Worm (Caenorhabditis elegans) whole organism, L2 larva: ENCODE results near the gene mmab-1.
A peak's percentile ranks its signal among the peaks of the same experiment; 100 is the strongest.

Experiments
- C34F6.9 ChIP-seq: fragments of 150-350 bp; optimal IDR thresholded peaks from 2 replicates; lab custom pipeline; 2014; ENCODE audit warnings: missing biosample characterization, missing genetic modification characterization
- F13H6.1 ChIP-seq: sonication (generic microtip); optimal IDR thresholded peaks from 2 replicates; lab custom pipeline; 2016; ENCODE audit warnings: missing genetic modification characterization, missing compliant biosample characterization
- R02D3.7 ChIP-seq: fragments of 150-350 bp; optimal IDR thresholded peaks from 2 replicates; lab custom pipeline; 2014; ENCODE audit warnings: missing biosample characterization, missing genetic modification characterization
- ZK546.5 ChIP-seq: sonication (generic microtip); optimal IDR thresholded peaks from 2 replicates; lab custom pipeline; 2017; ENCODE audit warnings: missing biosample characterization, missing genetic modification characterization
- alr-1 ChIP-seq: fragments of 150-350 bp; optimal IDR thresholded peaks from 2 replicates; lab custom pipeline; 2014; ENCODE audit warnings: missing biosample characterization, missing genetic modification characterization
- aly-2 ChIP-seq: fragments of 150-350 bp; optimal IDR thresholded peaks from 2 replicates; lab custom pipeline; 2014; ENCODE audit warnings: missing biosample characterization, missing genetic modification characterization
- ama-1 ChIP-seq: fragments of 150-350 bp; optimal IDR thresholded peaks from 2 replicates; lab custom pipeline; 2018; ENCODE audit warnings: inconsistent platforms
- blmp-1 ChIP-seq: sonication (generic microtip); optimal IDR thresholded peaks from 2 replicates; lab custom pipeline; 2017; ENCODE audit warnings: missing genetic modification characterization, mild to moderate bottlenecking, missing compliant biosample characterization, antibody characterized with exemption, moderate library complexity; ENCODE audit not compliant: insufficient read depth
- ceh-16 ChIP-seq: fragments of 150-350 bp; optimal IDR thresholded peaks from 2 replicates; lab custom pipeline; 2014; ENCODE audit warnings: missing biosample characterization, missing genetic modification characterization
- ceh-82 ChIP-seq: fragments of 150-350 bp; optimal IDR thresholded peaks from 2 replicates; lab custom pipeline; 2014; ENCODE audit warnings: missing biosample characterization, missing genetic modification characterization
- crh-2 ChIP-seq: sonication (generic microtip); optimal IDR thresholded peaks from 2 replicates; lab custom pipeline; 2017; ENCODE audit warnings: missing biosample characterization, missing genetic modification characterization
- dmd-4 ChIP-seq: sonication (generic microtip); optimal IDR thresholded peaks from 2 replicates; lab custom pipeline; 2017; ENCODE audit warnings: missing biosample characterization, missing genetic modification characterization
- egl-27 ChIP-seq: sonication (generic microtip); optimal IDR thresholded peaks from 3 replicates; lab custom pipeline; 2017; ENCODE audit warnings: missing biosample characterization, missing genetic modification reagents, missing genetic modification characterization
- elt-1 ChIP-seq: fragments of 150-350 bp; optimal IDR thresholded peaks from 2 replicates; lab custom pipeline; 2014; ENCODE audit warnings: missing biosample characterization, missing genetic modification characterization
- elt-3 ChIP-seq: sonication (generic microtip); optimal IDR thresholded peaks from 2 replicates; lab custom pipeline; 2017; ENCODE audit warnings: missing biosample characterization, missing genetic modification characterization
- fos-1 ChIP-seq: fragments of 150-350 bp; optimal IDR thresholded peaks from 2 replicates; lab custom pipeline; 2014; ENCODE audit warnings: missing biosample characterization, missing genetic modification characterization
- gmeb-1 ChIP-seq: fragments of 150-350 bp; optimal IDR thresholded peaks from 2 replicates; lab custom pipeline; 2014; ENCODE audit warnings: missing biosample characterization, missing genetic modification characterization
- lin-11 ChIP-seq: fragments of 150-350 bp; sonication (generic microtip); optimal IDR thresholded peaks from 2 replicates; lab custom pipeline; 2014; ENCODE audit warnings: missing biosample characterization, missing genetic modification characterization, inconsistent platforms, mixed read lengths
- lin-13 ChIP-seq: fragments of 150-350 bp; optimal IDR thresholded peaks from 2 replicates; lab custom pipeline; 2014; ENCODE audit warnings: missing biosample characterization, missing genetic modification reagents, missing genetic modification characterization
- lin-39 ChIP-seq: fragments of 150-350 bp; optimal IDR thresholded peaks from 2 replicates; lab custom pipeline; 2014; ENCODE audit warnings: missing biosample characterization, missing genetic modification reagents, missing genetic modification characterization
- lsy-2 ChIP-seq, 2 experiments: fragments of 150-350 bp in 1 of 2; sonication (generic microtip) in 1 of 2; optimal IDR thresholded peaks; 2 replicates each; lab custom pipeline; 2014 to 2017; ENCODE audit warnings: missing biosample characterization in 2 of 2, missing genetic modification characterization in 2 of 2
- mab-5 ChIP-seq: fragments of 150-350 bp; optimal IDR thresholded peaks from 2 replicates; lab custom pipeline; 2014; ENCODE audit warnings: missing biosample characterization, missing genetic modification characterization
- mbf-1 ChIP-seq: sonication (generic microtip); optimal IDR thresholded peaks from 2 replicates; lab custom pipeline; 2017; ENCODE audit warnings: missing biosample characterization, missing genetic modification characterization
- mdl-1 ChIP-seq, 2 experiments: fragments of 150-350 bp in 1 of 2; sonication (generic microtip) in 1 of 2; optimal IDR thresholded peaks; 2 replicates each; lab custom pipeline; 2017; ENCODE audit warnings: missing biosample characterization in 2 of 2, missing genetic modification characterization in 2 of 2
- nhr-10 ChIP-seq: sonication (generic microtip); optimal IDR thresholded peaks from 2 replicates; lab custom pipeline; 2017; ENCODE audit warnings: missing biosample characterization, missing genetic modification characterization
- nhr-11 ChIP-seq: fragments of 150-350 bp; optimal IDR thresholded peaks from 2 replicates; lab custom pipeline; 2014; ENCODE audit warnings: missing biosample characterization, missing genetic modification characterization
- nhr-12 ChIP-seq: fragments of 150-350 bp; optimal IDR thresholded peaks from 2 replicates; lab custom pipeline; 2014; ENCODE audit warnings: missing biosample characterization, missing genetic modification characterization
- nhr-129 ChIP-seq: fragments of 150-350 bp; optimal IDR thresholded peaks from 2 replicates; lab custom pipeline; 2014; ENCODE audit warnings: missing biosample characterization, missing genetic modification characterization
- nhr-21 ChIP-seq: fragments of 150-350 bp; optimal IDR thresholded peaks from 2 replicates; lab custom pipeline; 2014; ENCODE audit warnings: missing biosample characterization, missing genetic modification characterization
- nhr-23 ChIP-seq: fragments of 150-350 bp; optimal IDR thresholded peaks from 2 replicates; lab custom pipeline; 2014; ENCODE audit warnings: missing biosample characterization, missing genetic modification reagents, missing genetic modification characterization
- nhr-237 ChIP-seq: fragments of 150-350 bp; optimal IDR thresholded peaks from 2 replicates; lab custom pipeline; 2014; ENCODE audit warnings: missing biosample characterization, missing genetic modification characterization
- nhr-25 ChIP-seq: fragments of 150-350 bp; sonication (generic microtip); optimal IDR thresholded peaks from 3 replicates; lab custom pipeline; 2014; ENCODE audit warnings: missing biosample characterization, missing genetic modification characterization
- nhr-6 ChIP-seq: fragments of 150-350 bp; optimal IDR thresholded peaks from 2 replicates; lab custom pipeline; 2014; ENCODE audit warnings: missing biosample characterization, missing genetic modification characterization
- nhr-77 ChIP-seq: fragments of 150-350 bp; optimal IDR thresholded peaks from 2 replicates; lab custom pipeline; 2014; ENCODE audit warnings: missing biosample characterization, missing genetic modification characterization
- peb-1 ChIP-seq: fragments of 150-350 bp; optimal IDR thresholded peaks from 2 replicates; lab custom pipeline; 2014; ENCODE audit warnings: missing biosample characterization, missing genetic modification characterization
- sem-4 ChIP-seq: fragments of 150-350 bp; optimal IDR thresholded peaks from 2 replicates; lab custom pipeline; 2014; ENCODE audit warnings: missing biosample characterization, missing genetic modification reagents, missing genetic modification characterization
- skn-1 ChIP-seq: sonication (generic microtip); optimal IDR thresholded peaks from 2 replicates; lab custom pipeline; 2017; ENCODE audit warnings: missing biosample characterization, missing genetic modification characterization
- sma-3 ChIP-seq: sonication (generic microtip); optimal IDR thresholded peaks from 2 replicates; lab custom pipeline; 2016; ENCODE audit warnings: missing genetic modification reagents, missing genetic modification characterization, missing compliant biosample characterization
- sma-9 ChIP-seq, 2 experiments: fragments of 150-350 bp in 1 of 2; sonication (generic microtip) in 1 of 2; optimal IDR thresholded peaks; 2 replicates each; lab custom pipeline; 2014 to 2016; ENCODE audit warnings: missing genetic modification characterization in 2 of 2, mild to moderate bottlenecking in 1 of 2, missing biosample characterization in 1 of 2, missing compliant biosample characterization in 1 of 2, missing genetic modification reagents in 1 of 2, moderate library complexity in 1 of 2
- snpc-4 ChIP-seq: fragments of 150-350 bp; optimal IDR thresholded peaks from 2 replicates; lab custom pipeline; 2014; ENCODE audit warnings: missing biosample characterization, missing genetic modification characterization
- unc-39 ChIP-seq: fragments of 150-350 bp; optimal IDR thresholded peaks from 2 replicates; lab custom pipeline; 2014; ENCODE audit warnings: missing biosample characterization, missing genetic modification characterization
- unc-55 ChIP-seq: fragments of 150-350 bp; sonication (generic microtip); optimal IDR thresholded peaks from 3 replicates; lab custom pipeline; 2014; ENCODE audit warnings: missing biosample characterization, missing genetic modification reagents, missing genetic modification characterization
- unc-62 ChIP-seq: fragments of 150-350 bp; optimal IDR thresholded peaks from 2 replicates; lab custom pipeline; 2014; ENCODE audit warnings: missing biosample characterization, missing genetic modification reagents, missing genetic modification characterization
- zag-1 ChIP-seq: fragments of 150-350 bp; optimal IDR thresholded peaks from 2 replicates; lab custom pipeline; 2014; ENCODE audit warnings: missing biosample characterization, missing genetic modification characterization
- ztf-1 ChIP-seq: fragments of 200-800 bp; sonication (Bioruptor generic); conservative IDR thresholded peaks from 2 replicates; pipeline ENCODE4 v1.3.6; 2022; ENCODE audit warnings: missing genetic modification characterization, missing compliant biosample characterization
- ztf-4 ChIP-seq: fragments of 150-350 bp; optimal IDR thresholded peaks from 2 replicates; lab custom pipeline; 2014; ENCODE audit warnings: missing biosample characterization, missing genetic modification characterization

The mmab-1 gene

DNA sequence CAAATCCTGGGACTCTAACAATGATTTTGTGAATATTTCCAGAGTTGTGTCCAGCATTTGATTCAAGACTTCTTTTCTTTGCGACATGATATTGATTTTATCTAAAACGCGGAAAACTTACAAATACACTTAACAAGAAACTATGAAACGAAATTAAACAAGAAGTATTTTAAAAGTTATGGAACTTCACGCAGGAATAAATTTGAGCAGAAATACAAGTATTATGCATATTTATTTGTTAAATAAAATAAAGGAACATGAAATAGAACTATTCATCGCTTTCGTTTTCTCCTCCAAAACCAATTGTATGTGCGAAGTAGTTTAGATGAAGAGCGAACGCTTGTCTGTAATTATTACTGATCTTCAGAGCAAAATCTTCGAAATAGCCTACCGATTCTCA lies 18.1 kb downstream of the mmab-1 start, which contains the start of gene kbp-2:
TSS of gene kbp-2 (minus strand) at position 101 of the 400 bp plus-strand sequence.
- TF ChIP-seq ama-1 (lab: Kevin White, UChicago), result no peak
- TF ChIP-seq fos-1 (tag; lab: Kevin White, UChicago), result no peak
- no peak for TF ChIP-seq lin-11
- no peak for TF ChIP-seq nhr-21
- TF ChIP-seq lin-39 (tag; lab: Kevin White, UChicago), result no peak
- TF ChIP-seq nhr-12 (tag; lab: Kevin White, UChicago), result no peak
- TF ChIP-seq nhr-6, result no peak
- no peak for TF ChIP-seq sem-4 (tag; lab: Kevin White, UChicago)
- TF ChIP-seq nhr-129 (tag; lab: Kevin White, UChicago), result no peak
- no peak for TF ChIP-seq egl-27 (tag; lab: Kevin White, UChicago)
- no peak for TF ChIP-seq alr-1 (tag; lab: Kevin White, UChicago)
- no peak for TF ChIP-seq nhr-25 (tag; lab: Kevin White, UChicago)
- no peak for TF ChIP-seq ZK546.5 (tag; lab: Kevin White, UChicago)
- TF ChIP-seq snpc-4 (tag; lab: Kevin White, UChicago), result no peak
- TF ChIP-seq gmeb-1 (tag; lab: Kevin White, UChicago), result no peak
- TF ChIP-seq sma-3 (GFP tag; lab: Kevin White, UChicago), result no peak
- no peak for TF ChIP-seq ztf-1
- no peak for TF ChIP-seq nhr-237
- no peak for TF ChIP-seq mbf-1 (tag; lab: Kevin White, UChicago)
- TF ChIP-seq skn-1 (tag; lab: Kevin White, UChicago), result no peak

DNA sequence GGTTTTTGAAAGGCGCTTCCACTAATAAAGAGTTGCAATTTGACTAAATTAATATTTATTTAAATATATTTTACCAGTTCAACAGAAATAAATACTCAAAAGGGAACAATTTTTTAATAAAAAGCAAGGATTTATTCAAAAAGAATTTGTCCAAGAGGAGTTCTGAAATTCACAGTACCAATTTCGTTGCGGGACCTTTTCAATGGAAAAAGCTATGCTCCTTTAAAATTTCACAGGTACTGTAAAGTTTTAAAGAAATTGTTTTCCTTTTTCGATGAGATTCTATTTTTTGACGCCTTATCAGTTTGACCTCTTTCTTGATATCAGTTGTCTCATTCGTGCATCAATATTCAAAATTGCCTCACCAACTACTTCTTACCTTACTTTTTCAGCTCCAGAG lies 21.7 kb downstream of the mmab-1 start, which contains the start of gene tag-340:
TSS of gene tag-340 (plus strand) at position 249 of the 400 bp plus-strand sequence.
- TF ChIP-seq egl-27 (tag; lab: Kevin White, UChicago) (no peak), fos-1 (tag; lab: Kevin White, UChicago) (peak; percentile 28)

DNA sequence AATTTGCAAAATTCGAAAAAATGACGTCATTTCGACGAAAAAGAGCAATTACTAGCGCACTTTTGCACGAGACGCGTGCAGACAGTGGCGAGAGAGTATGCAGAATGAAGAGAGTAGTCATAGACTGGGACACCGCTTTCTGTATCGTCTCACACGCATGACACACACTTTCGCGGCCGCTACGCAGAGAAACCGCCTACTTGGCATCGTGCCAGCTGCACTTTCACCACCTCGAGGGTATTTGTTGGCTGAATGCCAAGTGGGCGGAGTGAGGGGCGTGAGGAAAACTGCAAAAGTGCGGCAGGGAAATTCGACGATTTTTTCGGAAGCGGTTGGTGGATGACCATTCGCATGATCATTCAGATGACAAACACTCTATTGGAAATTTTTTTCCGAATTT lies 22.2 kb downstream of the mmab-1 start:
- TF ChIP-seq F13H6.1 (tag; lab: Kevin White, UChicago) (peak; percentile 100), nhr-6 (peak; percentile 97), sem-4 (tag; lab: Kevin White, UChicago) (peak; percentile 99), lsy-2 (tag; optimal IDR thresholded peaks at IDR 0.05; lab: Kevin White, UChicago) (peak; percentile 94 to 97), nhr-10 (peak; percentile 86), egl-27 (tag; lab: Kevin White, UChicago) (peak; percentile 98), ama-1 (lab: Kevin White, UChicago) (peak; percentile 36), nhr-77 (tag; lab: Kevin White, UChicago) (peak; percentile 89), ZK546.5 (tag; lab: Kevin White, UChicago) (peak; percentile 88), lin-13 (GFP tag; lab: Kevin White, UChicago) (peak; percentile 98), lin-11 (peak; percentile 99), C34F6.9 (tag; lab: Kevin White, UChicago) (peak; percentile 99), sma-3 (GFP tag; lab: Kevin White, UChicago) (peak; percentile 100), mbf-1 (tag; lab: Kevin White, UChicago) (no peak), nhr-23 (no peak), fos-1 (tag; lab: Kevin White, UChicago) (peak; percentile 100), gmeb-1 (tag; lab: Kevin White, UChicago) (peak; percentile 93), unc-55 (GFP tag; lab: Kevin White, UChicago) (peak; percentile 99), unc-62 (GFP tag; lab: Kevin White, UChicago) (peak; percentile 95), unc-39 (tag; lab: Kevin White, UChicago) (no peak), elt-3 (tag; lab: Kevin White, UChicago) (no peak), ztf-4 (peak; percentile 99), crh-2 (tag; lab: Kevin White, UChicago) (peak; percentile 99), nhr-237 (peak; percentile 87), R02D3.7 (tag; lab: Kevin White, UChicago) (peak; percentile 69), zag-1 (tag; lab: Kevin White, UChicago) (peak; percentile 98), mab-5 (tag; lab: Kevin White, UChicago) (peak; percentile 96), ceh-82 (peak; percentile 92), sma-9 (GFP tag; optimal IDR thresholded peaks at IDR 0.05; lab: Kevin White, UChicago) (peak; percentile 99), sma-9 (tag; optimal IDR thresholded peaks at IDR 0.05; lab: Kevin White, UChicago) (no peak), elt-1 (tag; lab: Kevin White, UChicago) (peak; percentile 19), lin-39 (tag; lab: Kevin White, UChicago) (peak; percentile 77), nhr-129 (tag; lab: Kevin White, UChicago) (peak; percentile 99), snpc-4 (tag; lab: Kevin White, UChicago) (peak; percentile 89), blmp-1 (tag; lab: Kevin White, UChicago) (peak; percentile 99), ceh-16 (peak; percentile 99), alr-1 (tag; lab: Kevin White, UChicago) (peak; percentile 67), dmd-4 (tag; lab: Kevin White, UChicago) (peak; percentile 68), nhr-21 (peak; percentile 99), nhr-25 (tag; lab: Kevin White, UChicago) (peak; percentile 99), peb-1 (peak; percentile 41), aly-2 (tag; lab: Kevin White, UChicago) (no peak), nhr-11 (tag; lab: Kevin White, UChicago) (no peak), mdl-1 (tag; optimal IDR thresholded peaks at IDR 0.05; lab: Kevin White, UChicago) (peak; percentile 94 to 99), ztf-1 (0 out of 2 replicates have a peak, but pooled peaks have one; percentile 58), skn-1 (tag; lab: Kevin White, UChicago) (peak; percentile 41)
